Worm (Caenorhabditis elegans) whole organism, late embryonic: ENCODE results near the gene ergi-1.
A peak's percentile ranks its signal among the peaks of the same experiment; 100 is the strongest.

Experiments
- C08G9.2 ChIP-seq: sonication (generic microtip); optimal IDR thresholded peaks from 2 replicates; lab custom pipeline; 2016; ENCODE audit warnings: mild to moderate bottlenecking, missing genetic modification characterization, moderate library complexity, missing compliant biosample characterization
- F13H6.1 ChIP-seq: sonication (generic microtip); optimal IDR thresholded peaks from 2 replicates; lab custom pipeline; 2016; ENCODE audit warnings: missing genetic modification characterization, missing compliant biosample characterization
- K02D7.2 ChIP-seq: sonication (generic microtip); optimal IDR thresholded peaks from 2 replicates; lab custom pipeline; 2017; ENCODE audit warnings: mild to moderate bottlenecking, missing genetic modification characterization, missing compliant biosample characterization
- Y22D7AL.16 ChIP-seq: sonication (generic microtip); optimal IDR thresholded peaks from 2 replicates; lab custom pipeline; 2016; ENCODE audit warnings: missing genetic modification characterization, missing compliant biosample characterization
- ama-1 ChIP-seq: fragments of 150-350 bp; optimal IDR thresholded peaks from 2 replicates; lab custom pipeline; 2014
- ceh-18 ChIP-seq: sonication (generic microtip); optimal IDR thresholded peaks from 2 replicates; lab custom pipeline; 2016; ENCODE audit warnings: missing genetic modification characterization, missing compliant biosample characterization
- ceh-22 ChIP-seq: sonication (generic microtip); optimal IDR thresholded peaks from 2 replicates; lab custom pipeline; 2017; ENCODE audit warnings: missing biosample characterization, missing genetic modification characterization
- ceh-24 ChIP-seq: sonication (generic microtip); optimal IDR thresholded peaks from 2 replicates; lab custom pipeline; 2016; ENCODE audit warnings: mild to moderate bottlenecking, missing genetic modification characterization, missing compliant biosample characterization
- ceh-30 ChIP-seq: fragments of 150-350 bp; optimal IDR thresholded peaks from 2 replicates; lab custom pipeline; 2014; ENCODE audit warnings: missing biosample characterization, missing genetic modification characterization
- ceh-31 ChIP-seq: sonication (generic microtip); optimal IDR thresholded peaks from 2 replicates; lab custom pipeline; 2016; ENCODE audit warnings: missing genetic modification characterization, missing compliant biosample characterization
- ceh-48 ChIP-seq: sonication (generic microtip); optimal IDR thresholded peaks from 2 replicates; lab custom pipeline; 2016; ENCODE audit warnings: missing genetic modification characterization, inconsistent platforms, missing compliant biosample characterization
- ceh-6 ChIP-seq: fragments of 200-800 bp; sonication (Bioruptor generic); optimal IDR thresholded peaks from 2 replicates; lab custom pipeline; 2018; ENCODE audit warnings: mild to moderate bottlenecking, missing genetic modification characterization, missing compliant biosample characterization
- che-1 ChIP-seq: sonication (generic microtip); optimal IDR thresholded peaks from 2 replicates; lab custom pipeline; 2016; ENCODE audit warnings: mild to moderate bottlenecking, missing genetic modification characterization, missing compliant biosample characterization
- dmd-4 ChIP-seq: sonication (generic microtip); optimal IDR thresholded peaks from 2 replicates; lab custom pipeline; 2016; ENCODE audit warnings: borderline replicate concordance, missing genetic modification characterization, missing compliant biosample characterization
- dve-1 ChIP-seq: sonication (generic microtip); optimal IDR thresholded peaks from 2 replicates; lab custom pipeline; 2017; ENCODE audit warnings: antibody characterized with exemption, mild to moderate bottlenecking, missing genetic modification characterization, missing compliant biosample characterization
- elt-2 ChIP-seq: sonication (generic microtip); optimal IDR thresholded peaks from 2 replicates; lab custom pipeline; 2016; ENCODE audit warnings: missing genetic modification reagents, missing genetic modification characterization, missing compliant biosample characterization
- elt-4 ChIP-seq: sonication (generic microtip); optimal IDR thresholded peaks from 2 replicates; lab custom pipeline; 2016; ENCODE audit warnings: missing genetic modification characterization, missing compliant biosample characterization
- fax-1 ChIP-seq: sonication (generic microtip); optimal IDR thresholded peaks from 2 replicates; lab custom pipeline; 2016; ENCODE audit warnings: missing genotype, missing genetic modification characterization, missing compliant biosample characterization
- fkh-6 ChIP-seq: sonication (generic microtip); optimal IDR thresholded peaks from 2 replicates; lab custom pipeline; 2016; ENCODE audit warnings: missing genetic modification characterization, missing compliant biosample characterization
- gmeb-2 ChIP-seq: sonication (generic microtip); optimal IDR thresholded peaks from 2 replicates; lab custom pipeline; 2016; ENCODE audit warnings: missing genetic modification characterization, inconsistent platforms, missing compliant biosample characterization
- hlh-30 ChIP-seq: sonication (generic microtip); optimal IDR thresholded peaks from 2 replicates; lab custom pipeline; 2017; ENCODE audit warnings: antibody characterized with exemption, missing genetic modification characterization, missing compliant biosample characterization; ENCODE audit not compliant: insufficient read depth
- hlh-8 ChIP-seq: sonication (generic microtip); optimal IDR thresholded peaks from 2 replicates; lab custom pipeline; 2016; ENCODE audit warnings: missing genotype, missing genetic modification characterization, missing compliant biosample characterization
- madf-2 ChIP-seq: sonication (generic microtip); optimal IDR thresholded peaks from 2 replicates; lab custom pipeline; 2017; ENCODE audit warnings: missing genetic modification characterization, missing compliant biosample characterization
- mec-3 ChIP-seq: sonication (generic microtip); optimal IDR thresholded peaks from 2 replicates; lab custom pipeline; 2016; ENCODE audit warnings: borderline replicate concordance, missing genetic modification characterization, missing compliant biosample characterization
- nhr-232 ChIP-seq: sonication (generic microtip); optimal IDR thresholded peaks from 2 replicates; lab custom pipeline; 2016; ENCODE audit warnings: missing genetic modification characterization, missing compliant biosample characterization
- pag-3 ChIP-seq: sonication (generic microtip); optimal IDR thresholded peaks from 2 replicates; lab custom pipeline; 2016; ENCODE audit warnings: missing compliant biosample characterization, missing genetic modification characterization, borderline replicate concordance
- pha-2 ChIP-seq: sonication (generic microtip); optimal IDR thresholded peaks from 2 replicates; lab custom pipeline; 2017; ENCODE audit warnings: mild to moderate bottlenecking, missing genetic modification characterization, missing compliant biosample characterization
- pha-4 ChIP-seq: fragments of 150-350 bp; optimal IDR thresholded peaks from 2 replicates; lab custom pipeline; 2018; ENCODE audit warnings: missing biosample characterization, missing genetic modification reagents, missing genetic modification characterization
- pros-1 ChIP-seq: fragments of 150-350 bp; optimal IDR thresholded peaks from 2 replicates; lab custom pipeline; 2014; ENCODE audit warnings: missing biosample characterization, missing genetic modification reagents, missing genetic modification characterization
- ref-2 ChIP-seq: sonication (generic microtip); optimal IDR thresholded peaks from 2 replicates; lab custom pipeline; 2016; ENCODE audit warnings: missing genetic modification characterization, missing compliant biosample characterization
- rnt-1 ChIP-seq: sonication (generic microtip); optimal IDR thresholded peaks from 2 replicates; lab custom pipeline; 2016; ENCODE audit warnings: missing genetic modification characterization, missing compliant biosample characterization
- sox-2 ChIP-seq: fragments of 200-800 bp; sonication (Bioruptor generic); IDR thresholded peaks from 2 replicates; pipeline ENCODE4 v1.3.6; 2022; ENCODE audit warnings: missing genetic modification reagents, missing genetic modification characterization, missing compliant biosample characterization
- tbx-7 ChIP-seq: sonication (generic microtip); optimal IDR thresholded peaks from 2 replicates; lab custom pipeline; 2016; ENCODE audit warnings: missing genotype, missing genetic modification characterization, missing compliant biosample characterization
- ttx-3 ChIP-seq: sonication (generic microtip); optimal IDR thresholded peaks from 2 replicates; lab custom pipeline; 2016; ENCODE audit warnings: missing genetic modification reagents, missing genetic modification characterization, missing compliant biosample characterization
- unc-42 ChIP-seq: sonication (generic microtip); optimal IDR thresholded peaks from 2 replicates; lab custom pipeline; 2016; ENCODE audit warnings: missing genotype, missing genetic modification characterization, missing compliant biosample characterization
- unc-55 ChIP-seq: sonication (generic microtip); optimal IDR thresholded peaks from 2 replicates; lab custom pipeline; 2017; ENCODE audit warnings: missing biosample characterization, missing genetic modification reagents, missing genetic modification characterization
- zip-5 ChIP-seq: sonication (generic microtip); optimal IDR thresholded peaks from 2 replicates; lab custom pipeline; 2016; ENCODE audit warnings: missing genetic modification characterization, missing compliant biosample characterization

The ergi-1 gene

ce11 chrX:2048865-2049405, 13.9 kb upstream of the ergi-1 start:
- TF ChIP-seq ref-2 (tag; lab: Kevin White, UChicago) (peak; percentile 23), pag-3 (tag; lab: Kevin White, UChicago) (no peak), ceh-31 (tag; lab: Kevin White, UChicago) (peak; percentile 66), unc-42 (tag; lab: Kevin White, UChicago) (peak; percentile 89)

- TF ChIP-seq ceh-22 (tag; lab: Kevin White, UChicago) (peak; percentile 66), dve-1 (tag; lab: Kevin White, UChicago) (no peak), K02D7.2 (tag; lab: Kevin White, UChicago) (no peak), mec-3 (tag; lab: Kevin White, UChicago) (no peak), unc-55 (GFP tag; lab: Kevin White, UChicago) (peak; percentile 66), C08G9.2 (tag; lab: Kevin White, UChicago) (no peak), pha-2 (tag; lab: Kevin White, UChicago) (peak; percentile 19), gmeb-2 (tag; lab: Kevin White, UChicago) (no peak), ceh-18 (tag; lab: Kevin White, UChicago) (no peak)
These were observed 12.3 kb upstream of the ergi-1 start for ce11 chrX:2047208-2047946.

ce11 chrX:2046124-2046722, 11.2 kb upstream of the ergi-1 start, which contains the start of gene igcm-4:
TSS of gene igcm-4 (minus strand) at chrX:2046360.
- TF ChIP-seq unc-55 (GFP tag; lab: Kevin White, UChicago) (peak; percentile 99), fkh-6 (no peak), ref-2 (tag; lab: Kevin White, UChicago) (peak; percentile 9)

- no peak for TF ChIP-seq fax-1 (tag; lab: Kevin White, UChicago)
- peak; percentile 74 for TF ChIP-seq unc-42 (tag; lab: Kevin White, UChicago)
These were observed 10.5 kb upstream of the ergi-1 start for ce11 chrX:2045603-2046002.

- TF ChIP-seq ceh-24 = no peak
- TF ChIP-seq che-1 (tag; lab: Kevin White, UChicago) = no peak
- TF ChIP-seq dmd-4 = no peak
- no peak for TF ChIP-seq pha-4
- TF ChIP-seq unc-42 (tag; lab: Kevin White, UChicago) = peak; percentile 96
- TF ChIP-seq sox-2 (GFP tag; lab: Robert Waterston, UW) = peak; percentile 55
- peak; percentile 45 for TF ChIP-seq ceh-31 (tag; lab: Kevin White, UChicago)
- TF ChIP-seq C08G9.2 (tag; lab: Kevin White, UChicago) = no peak
- TF ChIP-seq rnt-1 (tag; lab: Kevin White, UChicago) = no peak
- TF ChIP-seq F13H6.1 (tag; lab: Kevin White, UChicago) = no peak
These were observed 9.6 kb upstream of the ergi-1 start for ce11 chrX:2044541-2045168.

ce11 chrX:2043224-2043623, 8.2 kb upstream of the ergi-1 start:
- TF ChIP-seq zip-5 (no peak), madf-2 (tag; lab: Kevin White, UChicago) (no peak), ceh-30 (tag; lab: Kevin White, UChicago) (no peak), tbx-7 (tag; lab: Kevin White, UChicago) (no peak), Y22D7AL.16 (tag; lab: Kevin White, UChicago) (no peak), nhr-232 (tag; lab: Kevin White, UChicago) (no peak), pros-1 (tag; lab: Kevin White, UChicago) (no peak), ceh-31 (tag; lab: Kevin White, UChicago) (peak; percentile 56), ceh-22 (tag; lab: Kevin White, UChicago) (no peak), dve-1 (tag; lab: Kevin White, UChicago) (no peak), elt-2 (tag; lab: Kevin White, UChicago) (no peak), ceh-48 (no peak), elt-4 (tag; lab: Kevin White, UChicago) (no peak), ttx-3 (tag; lab: Kevin White, UChicago) (no peak), ama-1 (no peak), ceh-18 (tag; lab: Kevin White, UChicago) (no peak), fkh-6 (no peak), ceh-6 (GFP tag; lab: Kevin White, UChicago) (peak; percentile 30), che-1 (tag; lab: Kevin White, UChicago) (no peak), pha-2 (tag; lab: Kevin White, UChicago) (peak; percentile 19), unc-55 (GFP tag; lab: Kevin White, UChicago) (no peak), fax-1 (tag; lab: Kevin White, UChicago) (no peak), pha-4 (no peak), hlh-30 (tag; lab: Kevin White, UChicago) (no peak), hlh-8 (tag; lab: Kevin White, UChicago) (no peak)
